Fruit fly (Drosophila melanogaster) whole organism, pupa: ENCODE results near the gene endos.

Experiments
- CG34367 ChIP-seq: fragments of 200-800 bp; sonication (Bioruptor generic); optimal IDR thresholded peaks from 2 replicates; lab custom pipeline; 2018; ENCODE audit warnings: missing biosample characterization, mild to moderate bottlenecking, missing genetic modification characterization
- Snoo ChIP-seq: fragments of 200-800 bp; sonication (Bioruptor generic); optimal IDR thresholded peaks from 3 replicates; lab custom pipeline; 2017; ENCODE audit warnings: missing biosample characterization, mild to moderate bottlenecking, missing genetic modification characterization, inconsistent platforms

DNA sequence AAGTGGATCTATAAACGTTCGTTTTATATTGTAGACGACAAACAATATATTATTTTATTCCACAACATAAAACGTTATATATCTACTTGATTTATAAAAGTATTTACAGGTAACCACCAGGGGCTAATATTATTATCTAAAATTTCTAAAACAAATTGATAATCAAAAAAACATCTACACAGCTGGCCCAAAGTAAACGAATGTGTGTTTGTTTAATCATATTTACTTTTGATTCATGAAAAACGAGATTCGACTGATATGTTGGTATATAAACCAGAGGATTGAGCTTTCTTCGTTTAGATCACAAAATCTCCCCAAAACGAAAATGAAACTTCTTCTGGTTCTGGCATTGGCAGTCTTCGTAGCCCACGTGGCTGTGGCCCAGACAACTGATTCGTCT is 45.2 kb downstream of the endos start, which contains the start of gene CG17362:
- TF ChIP-seq CG34367 (tag; lab: Kevin White, UChicago) (no peak), Snoo (tag; lab: Kevin White, UChicago) (no peak)
